Worm (Caenorhabditis elegans) whole organism, L1 larva: ENCODE data around the gene C14F11.4.
A peak's percentile ranks its signal among the peaks of the same experiment; 100 is the strongest.

Source experiments
- C16A3.4 ChIP-seq: fragments of 150-350 bp; optimal IDR thresholded peaks from 2 replicates; lab custom pipeline; 2014; ENCODE audit warnings: missing biosample characterization, missing genetic modification characterization
- C34B4.2 ChIP-seq: sonication (generic microtip); optimal IDR thresholded peaks from 2 replicates; lab custom pipeline; 2017; ENCODE audit warnings: mild to moderate bottlenecking, missing genetic modification characterization, missing compliant biosample characterization
- F16B12.6 ChIP-seq: fragments of 150-350 bp; optimal IDR thresholded peaks from 2 replicates; lab custom pipeline; 2014; ENCODE audit warnings: missing biosample characterization, missing genetic modification characterization
- ama-1 ChIP-seq: fragments of 150-350 bp; optimal IDR thresholded peaks from 2 replicates; lab custom pipeline; 2014
- blmp-1 ChIP-seq: fragments of 150-350 bp; optimal IDR thresholded peaks from 2 replicates; lab custom pipeline; 2014; ENCODE audit warnings: missing biosample characterization, missing genetic modification characterization
- ceh-63 ChIP-seq: fragments of 200-800 bp; sonication (Bioruptor generic); optimal IDR thresholded peaks from 2 replicates; lab custom pipeline; 2018; ENCODE audit warnings: mild to moderate bottlenecking, missing genetic modification characterization, missing compliant biosample characterization
- ceh-82 ChIP-seq, 3 experiments: fragments of 150-350 bp in 1 of 3; sonication (generic microtip) in 2 of 3; optimal IDR thresholded peaks; 2 replicates each; lab custom pipeline; 2014 to 2017; ENCODE audit warnings: missing biosample characterization in 3 of 3, missing genetic modification characterization in 3 of 3
- ceh-90 ChIP-seq: sonication (generic microtip); optimal IDR thresholded peaks from 2 replicates; lab custom pipeline; 2016; ENCODE audit warnings: missing genetic modification characterization, missing compliant biosample characterization
- ces-1 ChIP-seq: fragments of 150-350 bp; optimal IDR thresholded peaks from 2 replicates; lab custom pipeline; 2014; ENCODE audit warnings: missing biosample characterization, missing genetic modification reagents, missing genetic modification characterization
- efl-3 ChIP-seq: fragments of 200-800 bp; sonication (Bioruptor generic); optimal IDR thresholded peaks from 2 replicates; lab custom pipeline; 2018; ENCODE audit warnings: mild to moderate bottlenecking, missing genetic modification characterization, missing compliant biosample characterization
- egl-13 ChIP-seq: sonication (generic microtip); optimal IDR thresholded peaks from 2 replicates; lab custom pipeline; 2016; ENCODE audit warnings: missing genotype, missing genetic modification reagents, missing genetic modification characterization, missing compliant biosample characterization
- egl-27 ChIP-seq, 2 experiments: fragments of 150-350 bp in 1 of 2; sonication (generic microtip); optimal IDR thresholded peaks; 3 replicates each; lab custom pipeline; 2017 to 2018; ENCODE audit warnings: missing biosample characterization in 2 of 2, missing genetic modification characterization in 2 of 2, missing genetic modification reagents in 2 of 2
- elt-2 ChIP-seq: sonication (generic microtip); optimal IDR thresholded peaks from 2 replicates; lab custom pipeline; 2016; ENCODE audit warnings: missing genetic modification characterization, mild to moderate bottlenecking, inconsistent platforms, missing compliant biosample characterization, missing genetic modification reagents
- ets-5 ChIP-seq: fragments of 200-800 bp; sonication (Bioruptor generic); IDR thresholded peaks from 2 replicates; pipeline ENCODE4 v1.3.6; 2022; ENCODE audit warnings: missing genetic modification characterization, missing compliant biosample characterization
- fkh-10 ChIP-seq: sonication (generic microtip); optimal IDR thresholded peaks from 2 replicates; lab custom pipeline; 2017; ENCODE audit warnings: missing biosample characterization, missing genetic modification reagents, missing genetic modification characterization
- fkh-8 ChIP-seq: sonication (generic microtip); optimal IDR thresholded peaks from 2 replicates; lab custom pipeline; 2016; ENCODE audit warnings: mild to moderate bottlenecking, missing genetic modification characterization, missing compliant biosample characterization
- fos-1 ChIP-seq: fragments of 150-350 bp; optimal IDR thresholded peaks from 2 replicates; lab custom pipeline; 2014; ENCODE audit warnings: missing biosample characterization, missing genetic modification characterization
- hpl-2 ChIP-seq: fragments of 150-350 bp; optimal IDR thresholded peaks from 2 replicates; lab custom pipeline; 2014; ENCODE audit warnings: missing biosample characterization, missing genetic modification reagents, missing genetic modification characterization
- jun-1 ChIP-seq: fragments of 150-350 bp; optimal IDR thresholded peaks from 2 replicates; lab custom pipeline; 2014; ENCODE audit warnings: missing biosample characterization, missing genetic modification reagents, missing genetic modification characterization
- lin-13 ChIP-seq: fragments of 150-350 bp; optimal IDR thresholded peaks from 2 replicates; lab custom pipeline; 2014; ENCODE audit warnings: missing biosample characterization, missing genetic modification reagents, missing genetic modification characterization
- lin-14 ChIP-seq: fragments of 200-800 bp; sonication (Bioruptor generic); optimal IDR thresholded peaks from 2 replicates; lab custom pipeline; 2018; ENCODE audit warnings: mild to moderate bottlenecking, missing genetic modification characterization, moderate library complexity, missing compliant biosample characterization
- lin-35 ChIP-seq, 2 experiments: fragments of 150-350 bp; optimal IDR thresholded peaks; 2 replicates each; lab custom pipeline; 2014; ENCODE audit warnings: missing biosample characterization in 2 of 2, missing genetic modification characterization in 2 of 2, missing genetic modification reagents in 2 of 2
- lin-39 ChIP-seq: fragments of 150-350 bp; optimal IDR thresholded peaks from 2 replicates; lab custom pipeline; 2014; ENCODE audit warnings: missing biosample characterization, missing genetic modification reagents, missing genetic modification characterization
- lir-3 ChIP-seq: sonication (generic microtip); optimal IDR thresholded peaks from 2 replicates; lab custom pipeline; 2016; ENCODE audit warnings: mild to moderate bottlenecking, missing genetic modification characterization, moderate library complexity, missing compliant biosample characterization; ENCODE audit not compliant: poor library complexity
- lsy-2 ChIP-seq, 2 experiments: fragments of 150-350 bp; optimal IDR thresholded peaks; 2 replicates each; lab custom pipeline; 2014; ENCODE audit warnings: missing biosample characterization in 2 of 2, missing genetic modification characterization in 2 of 2
- mdl-1 ChIP-seq, 2 experiments: fragments of 150-350 bp; optimal IDR thresholded peaks; 2 replicates each; lab custom pipeline; 2014 to 2017; ENCODE audit warnings: missing biosample characterization in 2 of 2, missing genetic modification characterization in 2 of 2, inconsistent platforms in 1 of 2
- nhr-11 ChIP-seq: fragments of 150-350 bp; optimal IDR thresholded peaks from 2 replicates; lab custom pipeline; 2014; ENCODE audit warnings: missing biosample characterization, missing genetic modification characterization
- nhr-12 ChIP-seq: sonication (generic microtip); optimal IDR thresholded peaks from 2 replicates; lab custom pipeline; 2017; ENCODE audit warnings: missing biosample characterization, missing genetic modification characterization
- nhr-19 ChIP-seq: fragments of 200-800 bp; sonication (Bioruptor generic); conservative IDR thresholded peaks from 2 replicates; pipeline ENCODE4 v1.3.6; 2022; ENCODE audit warnings: missing genetic modification characterization, missing compliant biosample characterization
- nhr-20 ChIP-seq: sonication (generic microtip); optimal IDR thresholded peaks from 2 replicates; lab custom pipeline; 2016; ENCODE audit warnings: mild to moderate bottlenecking, missing genetic modification characterization, missing compliant biosample characterization
- nhr-71 ChIP-seq: sonication (generic microtip); optimal IDR thresholded peaks from 2 replicates; lab custom pipeline; 2016; ENCODE audit warnings: mild to moderate bottlenecking, missing genetic modification characterization, moderate library complexity, missing compliant biosample characterization
- nhr-77 ChIP-seq: fragments of 150-350 bp; optimal IDR thresholded peaks from 2 replicates; lab custom pipeline; 2014; ENCODE audit warnings: missing biosample characterization, missing genetic modification characterization
- nhr-85 ChIP-seq: sonication (generic microtip); peaks from one replicate; lab custom pipeline; 2016; ENCODE audit warnings: missing genetic modification characterization, inconsistent platforms, missing compliant biosample characterization
- pag-3 ChIP-seq: sonication (generic microtip); optimal IDR thresholded peaks from 2 replicates; lab custom pipeline; 2017; ENCODE audit warnings: missing genetic modification characterization, mild to moderate bottlenecking, missing compliant biosample characterization, antibody characterized with exemption, borderline replicate concordance; ENCODE audit not compliant: insufficient read depth
- pqm-1 ChIP-seq: sonication (generic microtip); optimal IDR thresholded peaks from 3 replicates; lab custom pipeline; 2017; ENCODE audit warnings: missing biosample characterization, missing genetic modification characterization
- rnt-1 ChIP-seq: sonication (generic microtip); optimal IDR thresholded peaks from 2 replicates; lab custom pipeline; 2016; ENCODE audit warnings: mild to moderate bottlenecking, missing genetic modification characterization, moderate library complexity, missing compliant biosample characterization
- skn-1 ChIP-seq: fragments of 150-350 bp; optimal IDR thresholded peaks from 2 replicates; lab custom pipeline; 2014; ENCODE audit warnings: missing biosample characterization, missing genetic modification characterization
- snpc-4 ChIP-seq: fragments of 150-350 bp; optimal IDR thresholded peaks from 2 replicates; lab custom pipeline; 2014; ENCODE audit warnings: missing biosample characterization, missing genetic modification characterization
- snu-23 ChIP-seq: sonication (generic microtip); optimal IDR thresholded peaks from 2 replicates; lab custom pipeline; 2016; ENCODE audit warnings: missing genetic modification characterization, missing compliant biosample characterization
- sptf-1 ChIP-seq: fragments of 150-350 bp; optimal IDR thresholded peaks from 2 replicates; lab custom pipeline; 2014; ENCODE audit warnings: missing biosample characterization, missing genetic modification characterization
- swsn-7 ChIP-seq: sonication (generic microtip); optimal IDR thresholded peaks from 2 replicates; lab custom pipeline; 2016; ENCODE audit warnings: missing genetic modification characterization, missing compliant biosample characterization
- tbx-2 ChIP-seq: sonication (generic microtip); optimal IDR thresholded peaks from 2 replicates; lab custom pipeline; 2016; ENCODE audit warnings: missing genetic modification characterization, missing compliant biosample characterization
- tlp-1 ChIP-seq: fragments of 150-350 bp; optimal IDR thresholded peaks from 2 replicates; lab custom pipeline; 2014; ENCODE audit warnings: missing biosample characterization, missing genetic modification characterization
- unc-130 ChIP-seq: fragments of 150-350 bp; optimal IDR thresholded peaks from 2 replicates; lab custom pipeline; 2017; ENCODE audit warnings: missing biosample characterization, missing genetic modification characterization, inconsistent platforms
- unc-86 ChIP-seq: sonication (generic microtip); optimal IDR thresholded peaks from 2 replicates; lab custom pipeline; 2016; ENCODE audit warnings: missing genetic modification characterization, missing compliant biosample characterization
- vab-15 ChIP-seq: sonication (generic microtip); optimal IDR thresholded peaks from 2 replicates; lab custom pipeline; 2017; ENCODE audit warnings: missing genotype, mild to moderate bottlenecking, missing genetic modification characterization, missing compliant biosample characterization
- zag-1 ChIP-seq: fragments of 150-350 bp; optimal IDR thresholded peaks from 2 replicates; lab custom pipeline; 2014; ENCODE audit warnings: missing biosample characterization, missing genetic modification characterization
- ztf-11 ChIP-seq, 2 experiments: sonication (generic microtip); optimal IDR thresholded peaks; 2 replicates each; lab custom pipeline; 2016 to 2017; ENCODE audit warnings: missing genetic modification characterization in 2 of 2, missing biosample characterization in 1 of 2, missing compliant biosample characterization in 1 of 2
- ztf-4 ChIP-seq: fragments of 150-350 bp; optimal IDR thresholded peaks from 2 replicates; lab custom pipeline; 2014; ENCODE audit warnings: missing biosample characterization, missing genetic modification characterization

C14F11.4 gene

ce11 chrX:6256969-6257368 is 24.1 kb upstream of the C14F11.4 start:
- TF ChIP-seq ztf-11 (tag; optimal IDR thresholded peaks at IDR 0.05; lab: Kevin White, UChicago) (no peak), lin-35 (GFP tag; optimal IDR thresholded peaks at IDR 0.05; lab: Kevin White, UChicago) (peak in 1 of 2 experiments; percentile 7)

- no peak for TF ChIP-seq sptf-1 (tag; lab: Kevin White, UChicago)
- TF ChIP-seq pag-3 (tag; lab: Kevin White, UChicago): no peak
- TF ChIP-seq tbx-2 (tag; lab: Kevin White, UChicago): no peak
- no peak for TF ChIP-seq lir-3
- TF ChIP-seq ceh-90 (tag; lab: Kevin White, UChicago): no peak
- peak; percentile 47 for TF ChIP-seq rnt-1 (tag; lab: Kevin White, UChicago)
- no peak for TF ChIP-seq nhr-85
- TF ChIP-seq C16A3.4: no peak
- TF ChIP-seq F16B12.6: no peak
- peak in 1 of 2 experiments; percentile 46 for TF ChIP-seq lsy-2 (tag; optimal IDR thresholded peaks at IDR 0.05; lab: Kevin White, UChicago)
- TF ChIP-seq mdl-1 (tag; optimal IDR thresholded peaks at IDR 0.05; lab: Kevin White, UChicago): peak in 1 of 2 experiments; percentile 60
- peak; percentile 73 for TF ChIP-seq nhr-20 (tag; lab: Kevin White, UChicago)
- no peak for TF ChIP-seq lin-13 (GFP tag; lab: Kevin White, UChicago)
- no peak for TF ChIP-seq ets-5 (GFP tag; lab: Robert Waterston, UW)
- peak; percentile 3 for TF ChIP-seq snu-23 (GFP tag; lab: Kevin White, UChicago)
- no peak for TF ChIP-seq nhr-77 (tag; lab: Kevin White, UChicago)
- peak; percentile 31 for TF ChIP-seq ztf-4 (tag; lab: Kevin White, UChicago)
- no peak for TF ChIP-seq ztf-11 (tag; optimal IDR thresholded peaks at IDR 0.05; lab: Kevin White, UChicago)
- peak in 1 of 2 experiments; percentile 32 for TF ChIP-seq lin-35 (GFP tag; optimal IDR thresholded peaks at IDR 0.05; lab: Kevin White, UChicago)
- TF ChIP-seq vab-15 (tag; lab: Kevin White, UChicago): no peak
- no peak for TF ChIP-seq efl-3 (GFP tag; lab: Kevin White, UChicago)
- no peak for TF ChIP-seq blmp-1 (tag; lab: Kevin White, UChicago)
- TF ChIP-seq lin-14 (GFP tag; lab: Kevin White, UChicago): peak; percentile 42
- no peak for TF ChIP-seq egl-27 (tag; optimal IDR thresholded peaks at IDR 0.05; lab: Kevin White, UChicago)
- no peak for TF ChIP-seq jun-1
- no peak for TF ChIP-seq C34B4.2 (tag; lab: Kevin White, UChicago)
- no peak for TF ChIP-seq hpl-2 (GFP tag; lab: Kevin White, UChicago)
- peak; percentile 11; the same call in 1 of the 2 replicates for TF ChIP-seq nhr-19 (GFP tag; lab: Robert Waterston, UW)
- no peak for TF ChIP-seq nhr-12
- TF ChIP-seq nhr-11 (tag; lab: Kevin White, UChicago): no peak
- TF ChIP-seq fos-1 (tag; lab: Kevin White, UChicago): peak; percentile 9
- TF ChIP-seq nhr-71: peak; percentile 50
- TF ChIP-seq unc-130: no peak
- peak; percentile 78 for TF ChIP-seq elt-2 (tag; lab: Kevin White, UChicago)
- no peak for TF ChIP-seq skn-1 (tag; lab: Kevin White, UChicago)
Observed at ce11 chrX:6256430-6256829, 23.6 kb upstream of the C14F11.4 start.

ce11 chrX:6255561-6255960 is 22.7 kb upstream of the C14F11.4 start:
- TF ChIP-seq ceh-63 (no peak), ces-1 (no peak), mdl-1 (tag; optimal IDR thresholded peaks at IDR 0.05; lab: Kevin White, UChicago) (peak in 1 of 2 experiments; percentile 99), zag-1 (tag; lab: Kevin White, UChicago) (no peak), unc-86 (tag; lab: Kevin White, UChicago) (no peak), sptf-1 (tag; lab: Kevin White, UChicago) (no peak), snpc-4 (tag; lab: Kevin White, UChicago) (no peak), swsn-7 (tag; lab: Kevin White, UChicago) (peak; percentile 69), ama-1 (peak; percentile 74), tlp-1 (tag; lab: Kevin White, UChicago) (no peak), nhr-71 (peak; percentile 98), vab-15 (tag; lab: Kevin White, UChicago) (no peak), nhr-19 (GFP tag; lab: Robert Waterston, UW) (peak; percentile 93), pqm-1 (no peak), fkh-8 (tag; lab: Kevin White, UChicago) (no peak), elt-2 (tag; lab: Kevin White, UChicago) (peak; percentile 92), lin-39 (tag; lab: Kevin White, UChicago) (peak; percentile 71), nhr-12 (no peak), ceh-82 (tag; optimal IDR thresholded peaks at IDR 0.05; lab: Kevin White, UChicago) (peak in 2 of 3 experiments; percentile 3 to 26), fos-1 (tag; lab: Kevin White, UChicago) (peak; percentile 19), C16A3.4 (peak; percentile 65), pag-3 (tag; lab: Kevin White, UChicago) (peak; percentile 54), fkh-10 (no peak), C34B4.2 (tag; lab: Kevin White, UChicago) (no peak), egl-13 (tag; lab: Kevin White, UChicago) (no peak)
